Fruit fly (Drosophila melanogaster) whole organism, pupa: ENCODE results near the gene CG14624.

Source experiments
- CG10348 ChIP-seq: fragments of 200-800 bp; sonication (Bioruptor generic); IDR thresholded peaks from 2 replicates; pipeline ENCODE4 v1.3.6; 2022; ENCODE audit warnings: missing biosample characterization, missing genetic modification characterization
- CG12605 ChIP-seq: fragments of 200-800 bp; sonication (Bioruptor generic); IDR thresholded peaks from 2 replicates; pipeline ENCODE4 v1.3.6; 2022; ENCODE audit warnings: missing biosample characterization, missing genetic modification characterization
- CG14655 ChIP-seq: fragments of 200-800 bp; sonication (Bioruptor generic); optimal IDR thresholded peaks from 3 replicates; lab custom pipeline; 2017; ENCODE audit warnings: mild to moderate bottlenecking, missing biosample characterization, missing genetic modification reagents, missing genetic modification characterization
- CG15710 ChIP-seq: fragments of 200-800 bp; sonication (Bioruptor generic); optimal IDR thresholded peaks from 2 replicates; lab custom pipeline; 2018; ENCODE audit warnings: missing biosample characterization, mild to moderate bottlenecking, missing genetic modification characterization, moderate library complexity
- CG32121 ChIP-seq: fragments of 200-800 bp; sonication (Bioruptor generic); IDR thresholded peaks from 2 replicates; pipeline ENCODE4 v1.3.6; 2022; ENCODE audit warnings: missing biosample characterization, missing genetic modification characterization
- CG4496 ChIP-seq: fragments of 200-800 bp; sonication (Bioruptor generic); IDR thresholded peaks from 3 replicates; pipeline ENCODE4 v1.3.6; 2022; ENCODE audit warnings: missing biosample characterization, missing genetic modification characterization
- CG8159 ChIP-seq: fragments of 200-800 bp; sonication (Bioruptor generic); optimal IDR thresholded peaks from 3 replicates; lab custom pipeline; 2018; ENCODE audit warnings: missing biosample characterization, mild to moderate bottlenecking, missing genetic modification characterization, moderate library complexity
- D1 ChIP-seq: fragments of 200-800 bp; sonication (Bioruptor generic); optimal IDR thresholded peaks from 2 replicates; lab custom pipeline; 2018; ENCODE audit warnings: missing biosample characterization, mild to moderate bottlenecking, missing genetic modification characterization, moderate library complexity
- EcR ChIP-seq: fragments of 200-800 bp; sonication (Bioruptor generic); optimal IDR thresholded peaks from 3 replicates; lab custom pipeline; 2019; ENCODE audit warnings: missing biosample characterization, missing genetic modification characterization, mild to moderate bottlenecking, moderate library complexity, missing genetic modification reagents
- Ets98B ChIP-seq: fragments of 200-800 bp; sonication (Bioruptor generic); IDR thresholded peaks from 2 replicates; pipeline ENCODE4 v1.3.6; 2022; ENCODE audit warnings: missing biosample characterization, missing genetic modification characterization
- Pif1B ChIP-seq: fragments of 200-800 bp; sonication (Bioruptor generic); optimal IDR thresholded peaks from 3 replicates; lab custom pipeline; 2016; ENCODE audit warnings: missing biosample characterization, missing genetic modification characterization
- fd96Ca ChIP-seq: fragments of 200-800 bp; sonication (Bioruptor generic); IDR thresholded peaks from 3 replicates; pipeline ENCODE4 v1.3.6; 2022; ENCODE audit warnings: missing biosample characterization, missing genetic modification characterization
- gl ChIP-seq: fragments of 200-800 bp; sonication (Bioruptor generic); optimal IDR thresholded peaks from 2 replicates; lab custom pipeline; 2018; ENCODE audit warnings: missing biosample characterization, mild to moderate bottlenecking, missing genetic modification characterization
- rn ChIP-seq: fragments of 200-800 bp; sonication (Bioruptor generic); IDR thresholded peaks from 2 replicates; pipeline ENCODE4 v1.3.6; 2022; ENCODE audit warnings: missing biosample characterization, missing genetic modification characterization

DNA sequence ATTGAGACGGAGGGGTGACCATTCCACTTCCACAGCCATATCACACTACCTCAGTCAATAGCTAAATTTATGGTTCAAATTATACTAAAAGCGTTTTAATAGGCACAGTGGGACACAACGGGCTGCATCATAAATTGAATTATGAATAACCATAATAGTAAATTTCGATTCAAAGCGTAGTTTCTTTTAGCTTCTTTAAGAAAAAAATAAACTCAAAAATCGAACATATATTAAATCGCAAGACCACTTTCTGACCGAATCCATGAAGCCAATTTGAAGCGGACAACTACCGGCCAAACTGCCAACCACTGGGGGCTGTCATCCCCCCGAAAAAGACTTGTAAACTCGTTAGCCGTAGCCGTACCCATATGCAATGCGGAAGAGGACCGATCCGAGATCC is 25.7 kb upstream of the CG14624 start:
- TF ChIP-seq gl (tag; lab: Kevin White, UChicago) = no peak
- no peak for TF ChIP-seq CG12605 (GFP tag; lab: Robert Waterston, UW)
- peak; percentile 36; the same call in 1 of the 3 replicates for TF ChIP-seq CG4496 (GFP tag; lab: Robert Waterston, UW)
- no peak for TF ChIP-seq CG10348 (GFP tag; lab: Robert Waterston, UW)
- TF ChIP-seq CG14655 (GFP tag; lab: Kevin White, UChicago) = no peak
- no peak for TF ChIP-seq fd96Ca (GFP tag; lab: Robert Waterston, UW)
- TF ChIP-seq Ets98B (GFP tag; lab: Robert Waterston, UW) = peak; percentile 21; the same call in 1 of the 2 replicates
- no peak for TF ChIP-seq D1 (tag; lab: Kevin White, UChicago)
- TF ChIP-seq CG15710 = no peak
- no peak for TF ChIP-seq Pif1B
- TF ChIP-seq EcR (GFP tag; lab: Kevin White, UChicago) = no peak
- TF ChIP-seq rn = no peak
- no peak for TF ChIP-seq CG8159 (tag; lab: Kevin White, UChicago)
- no peak for TF ChIP-seq CG32121
